Fruit fly (Drosophila melanogaster) whole organism, embryonic: ENCODE data around the gene Nf-YC.

Experiments used
- Awh ChIP-seq: fragments of 200-800 bp; sonication (Bioruptor generic); IDR thresholded peaks from 2 replicates; pipeline ENCODE4, ENCODE4 v1.3.6; 2022; ENCODE audit warnings: missing biosample characterization, missing genetic modification characterization
- CG11504 ChIP-seq: fragments of 200-800 bp; sonication (Bioruptor generic); optimal IDR thresholded peaks from 3 replicates; lab custom pipeline; 2019; ENCODE audit warnings: missing biosample characterization, mild to moderate bottlenecking, missing genetic modification characterization, moderate library complexity
- CG14050 ChIP-seq: fragments of 200-800 bp; sonication (Bioruptor generic); IDR thresholded peaks from 3 replicates; pipeline ENCODE4 v1.3.6; 2022; ENCODE audit warnings: missing biosample characterization, missing genetic modification characterization
- CG16813 ChIP-seq: fragments of 200-800 bp; sonication (Bioruptor generic); IDR thresholded peaks from 3 replicates; pipeline ENCODE4 v1.3.6; 2022; ENCODE audit warnings: missing biosample characterization, missing genetic modification characterization; ENCODE audit not compliant: partially characterized antibody
- CG17802 ChIP-seq: fragments of 200-800 bp; sonication (Bioruptor generic); optimal IDR thresholded peaks from 2 replicates; lab custom pipeline; 2018; ENCODE audit warnings: missing biosample characterization, mild to moderate bottlenecking, missing genetic modification characterization, moderate library complexity
- CG2202 ChIP-seq: fragments of 200-800 bp; sonication (Bioruptor generic); optimal IDR thresholded peaks from 2 replicates; lab custom pipeline; 2018; ENCODE audit warnings: missing biosample characterization, mild to moderate bottlenecking, missing genetic modification characterization
- CG2875 ChIP-seq: fragments of 200-800 bp; sonication (Bioruptor generic); optimal IDR thresholded peaks from 2 replicates; lab custom pipeline; 2017; ENCODE audit warnings: missing biosample characterization, mild to moderate bottlenecking, missing genetic modification characterization, missing genetic modification reagents
- CG2889 ChIP-seq: fragments of 200-800 bp; sonication (Bioruptor generic); IDR thresholded peaks from 3 replicates; pipeline ENCODE4 v1.3.6; 2022; ENCODE audit warnings: missing biosample characterization, missing genetic modification characterization
- CG30403 ChIP-seq: fragments of 200-800 bp; sonication (Bioruptor generic); optimal IDR thresholded peaks from 3 replicates; lab custom pipeline; 2016; ENCODE audit warnings: missing biosample characterization, missing genetic modification characterization
- CG32532 ChIP-seq: fragments of 200-800 bp; sonication (Bioruptor generic); IDR thresholded peaks from 2 replicates; pipeline ENCODE4 v1.3.6; 2022; ENCODE audit warnings: missing biosample characterization, missing genetic modification characterization
- CG33557 ChIP-seq: fragments of 200-800 bp; sonication (Bioruptor generic); optimal IDR thresholded peaks from 2 replicates; lab custom pipeline; 2019; ENCODE audit warnings: missing biosample characterization, mild to moderate bottlenecking, missing genetic modification characterization, moderate library complexity
- CG42726 ChIP-seq: fragments of 200-800 bp; sonication (Bioruptor generic); IDR thresholded peaks from 2 replicates; pipeline ENCODE4 v1.3.6; 2022; ENCODE audit warnings: missing biosample characterization, missing genetic modification characterization; ENCODE audit not compliant: partially characterized antibody
- CG4730 ChIP-seq: fragments of 200-800 bp; sonication (Bioruptor generic); IDR thresholded peaks from 2 replicates; pipeline ENCODE4 v1.3.6; 2022; ENCODE audit warnings: missing biosample characterization, missing genetic modification characterization
- CG5180 ChIP-seq: fragments of 200-800 bp; sonication (Bioruptor generic); optimal IDR thresholded peaks from 3 replicates; lab custom pipeline; 2017; ENCODE audit warnings: missing biosample characterization, missing genetic modification characterization, mild to moderate bottlenecking, moderate library complexity, missing genetic modification reagents
- CG6683 ChIP-seq: fragments of 200-800 bp; sonication (Bioruptor generic); optimal IDR thresholded peaks from 2 replicates; lab custom pipeline; 2017; ENCODE audit warnings: missing biosample characterization, mild to moderate bottlenecking, missing genetic modification characterization, missing genetic modification reagents
- CG7357 ChIP-seq: fragments of 200-800 bp; sonication (Bioruptor generic); IDR thresholded peaks from 3 replicates; pipeline ENCODE4 v1.3.6; 2022; ENCODE audit warnings: missing biosample characterization, missing genetic modification characterization
- CG7786 ChIP-seq: fragments of 200-800 bp; sonication (Bioruptor generic); optimal IDR thresholded peaks from 2 replicates; lab custom pipeline; 2016; ENCODE audit warnings: missing biosample characterization, missing genetic modification characterization
- CG8089 ChIP-seq: fragments of 200-800 bp; sonication (Bioruptor generic); optimal IDR thresholded peaks from 3 replicates; lab custom pipeline; 2016; ENCODE audit warnings: missing biosample characterization, missing genetic modification characterization
- CTCF ChIP-seq: fragments of 200-800 bp; sonication (Bioruptor generic); optimal IDR thresholded peaks from 2 replicates; lab custom pipeline; 2017; ENCODE audit warnings: missing biosample characterization, mild to moderate bottlenecking, missing genetic modification characterization, moderate library complexity
- D19A ChIP-seq: fragments of 200-800 bp; optimal IDR thresholded peaks from 3 replicates; lab custom pipeline; 2019; ENCODE audit warnings: missing biosample characterization, mild to moderate bottlenecking, missing genetic modification characterization, moderate library complexity
- Deaf1 ChIP-seq: fragments of 200-800 bp; optimal IDR thresholded peaks from 3 replicates; lab custom pipeline; 2019; ENCODE audit warnings: missing biosample characterization, mild to moderate bottlenecking, missing genetic modification characterization, moderate library complexity
- Gug ChIP-seq: fragments of 200-800 bp; sonication (Bioruptor generic); IDR thresholded peaks from 4 replicates; pipeline ENCODE4 v1.3.6; 2022; ENCODE audit warnings: missing biosample characterization, missing genetic modification characterization
- HLHmδ ChIP-seq: fragments of 200-800 bp; sonication (Bioruptor generic); optimal IDR thresholded peaks from 2 replicates; lab custom pipeline; 2018; ENCODE audit warnings: missing biosample characterization, mild to moderate bottlenecking, missing genetic modification characterization, moderate library complexity
- HmgD ChIP-seq: fragments of 200-800 bp; sonication (Bioruptor generic); optimal IDR thresholded peaks from 3 replicates; lab custom pipeline; 2016; ENCODE audit warnings: missing biosample characterization, missing genetic modification characterization
- Mad ChIP-seq: fragments of 200-800 bp; sonication (Bioruptor generic); optimal IDR thresholded peaks from 2 replicates; lab custom pipeline; 2016; ENCODE audit warnings: missing biosample characterization, missing genetic modification characterization
- Meics ChIP-seq: fragments of 200-800 bp; sonication (Bioruptor generic); optimal IDR thresholded peaks from 2 replicates; lab custom pipeline; 2017; ENCODE audit warnings: missing biosample characterization, mild to moderate bottlenecking, missing genetic modification characterization
- Oaz ChIP-seq: fragments of 200-800 bp; sonication (Bioruptor generic); IDR thresholded peaks from 2 replicates; pipeline ENCODE4 v1.3.6; 2022; ENCODE audit warnings: missing biosample characterization, missing genetic modification characterization
- Optix ChIP-seq: fragments of 200-800 bp; sonication (Bioruptor generic); IDR thresholded peaks from 3 replicates; pipeline ENCODE4 v1.3.6; 2022; ENCODE audit warnings: missing biosample characterization, missing genetic modification characterization
- Pdp1 ChIP-seq, 2 experiments: fragments of 200-800 bp; sonication (Bioruptor generic); optimal IDR thresholded peaks; 3 replicates each; lab custom pipeline; 2016; ENCODE audit warnings: missing biosample characterization in 2 of 2, missing genetic modification characterization in 2 of 2, mild to moderate bottlenecking in 1 of 2, moderate library complexity in 1 of 2
- Sin3A ChIP-seq: fragments of >200 bp; optimal IDR thresholded peaks from 2 replicates; lab custom pipeline; 2018
- Spps ChIP-seq: fragments of 200-800 bp; sonication (Bioruptor generic); optimal IDR thresholded peaks from 2 replicates; lab custom pipeline; 2018; ENCODE audit warnings: missing biosample characterization, mild to moderate bottlenecking, missing genetic modification characterization
- Sry-β ChIP-seq: fragments of 200-800 bp; sonication (Bioruptor generic); optimal IDR thresholded peaks from 2 replicates; lab custom pipeline; 2018; ENCODE audit warnings: missing biosample characterization, mild to moderate bottlenecking, missing genetic modification characterization, moderate library complexity
- Xrp1 ChIP-seq: fragments of 200-800 bp; sonication (Bioruptor generic); IDR thresholded peaks from 2 replicates; pipeline ENCODE4 v1.3.6; 2022; ENCODE audit warnings: missing biosample characterization, missing genetic modification characterization
- ac ChIP-seq: fragments of 200-800 bp; sonication (Bioruptor generic); optimal IDR thresholded peaks from 3 replicates; lab custom pipeline; 2017; ENCODE audit warnings: missing biosample characterization, mild to moderate bottlenecking, missing genetic modification characterization
- bowl ChIP-seq: fragments of 200-800 bp; sonication (Bioruptor generic); IDR thresholded peaks from 2 replicates; pipeline ENCODE4 v1.3.6; 2022; ENCODE audit warnings: missing biosample characterization, missing genetic modification characterization
- cad ChIP-seq: fragments of >200 bp; optimal IDR thresholded peaks from 2 replicates; lab custom pipeline; 2017; ENCODE audit warnings: missing biosample characterization, missing genetic modification characterization
- chif ChIP-seq, 2 experiments: fragments of 200-800 bp; sonication (Bioruptor generic); optimal IDR thresholded peaks; 3 replicates each; lab custom pipeline; 2016; ENCODE audit warnings: missing biosample characterization in 2 of 2, missing genetic modification characterization in 2 of 2
- dan ChIP-seq: fragments of 200-800 bp; sonication (Bioruptor generic); IDR thresholded peaks from 2 replicates; pipeline ENCODE4 v1.3.6; 2022; ENCODE audit warnings: missing biosample characterization, missing genetic modification characterization
- dimm ChIP-seq: fragments of 200-800 bp; sonication (Bioruptor generic); IDR thresholded peaks from 2 replicates; pipeline ENCODE4 v1.3.6; 2022; ENCODE audit warnings: missing biosample characterization, missing genetic modification characterization
- disco-r ChIP-seq: fragments of 200-800 bp; sonication (Bioruptor generic); optimal IDR thresholded peaks from 2 replicates; lab custom pipeline; 2016; ENCODE audit warnings: missing biosample characterization, missing genetic modification characterization
- esg ChIP-seq: fragments of 200-800 bp; sonication (Bioruptor generic); conservative IDR thresholded peaks from 2 replicates; pipeline ENCODE4 v1.3.6; 2022; ENCODE audit warnings: missing biosample characterization, missing genetic modification characterization
- gro ChIP-seq: fragments of 200-800 bp; sonication (Bioruptor generic); optimal IDR thresholded peaks from 2 replicates; lab custom pipeline; 2016; ENCODE audit warnings: missing biosample characterization, missing genetic modification characterization
- gsb-n ChIP-seq: fragments of 200-800 bp; sonication (Bioruptor generic); optimal IDR thresholded peaks from 3 replicates; lab custom pipeline; 2018; ENCODE audit warnings: missing biosample characterization, mild to moderate bottlenecking, missing genetic modification characterization
- inv ChIP-seq: fragments of 200-800 bp; sonication (Bioruptor generic); IDR thresholded peaks from 2 replicates; pipeline ENCODE4 v1.3.6; 2022; ENCODE audit warnings: missing biosample characterization, missing genetic modification characterization; ENCODE audit not compliant: partially characterized antibody
- knrl ChIP-seq: fragments of 200-800 bp; sonication (Bioruptor generic); IDR thresholded peaks from 3 replicates; pipeline ENCODE4 v1.3.6; 2022; ENCODE audit warnings: missing biosample characterization, missing genetic modification characterization; ENCODE audit not compliant: partially characterized antibody
- lmd ChIP-seq: fragments of 200-800 bp; sonication (Bioruptor generic); IDR thresholded peaks from 2 replicates; pipeline ENCODE4 v1.3.6; 2022; ENCODE audit warnings: missing biosample characterization, missing genetic modification characterization
- mirr ChIP-seq: fragments of 200-800 bp; sonication (Bioruptor generic); optimal IDR thresholded peaks from 3 replicates; lab custom pipeline; 2018; ENCODE audit warnings: missing biosample characterization, mild to moderate bottlenecking, missing genetic modification characterization
- pzg ChIP-seq: fragments of 200-800 bp; sonication (Bioruptor generic); optimal IDR thresholded peaks from 3 replicates; lab custom pipeline; 2018; ENCODE audit warnings: missing biosample characterization, mild to moderate bottlenecking, missing genetic modification characterization, moderate library complexity
- row ChIP-seq: fragments of 200-800 bp; sonication (Bioruptor generic); IDR thresholded peaks from 3 replicates; pipeline ENCODE4 v1.3.6; 2022; ENCODE audit warnings: missing biosample characterization, missing genetic modification characterization
- salm ChIP-seq: fragments of 200-800 bp; sonication (Bioruptor generic); optimal IDR thresholded peaks from 2 replicates; lab custom pipeline; 2018; ENCODE audit warnings: missing biosample characterization, mild to moderate bottlenecking, missing genetic modification characterization
- sens ChIP-seq: fragments of 200-800 bp; sonication (Bioruptor generic); peaks from one replicate; lab custom pipeline; 2016; ENCODE audit warnings: missing biosample characterization, missing genetic modification characterization
- seq ChIP-seq: fragments of 200-800 bp; sonication (Bioruptor generic); IDR thresholded peaks from 2 replicates; pipeline ENCODE4 v1.3.6; 2022; ENCODE audit warnings: missing biosample characterization, missing genetic modification characterization
- zfh2 ChIP-seq: fragments of 200-800 bp; sonication (Bioruptor generic); optimal IDR thresholded peaks from 2 replicates; lab custom pipeline; 2016; ENCODE audit warnings: missing biosample characterization, missing genetic modification characterization

Nf-YC gene

DNA sequence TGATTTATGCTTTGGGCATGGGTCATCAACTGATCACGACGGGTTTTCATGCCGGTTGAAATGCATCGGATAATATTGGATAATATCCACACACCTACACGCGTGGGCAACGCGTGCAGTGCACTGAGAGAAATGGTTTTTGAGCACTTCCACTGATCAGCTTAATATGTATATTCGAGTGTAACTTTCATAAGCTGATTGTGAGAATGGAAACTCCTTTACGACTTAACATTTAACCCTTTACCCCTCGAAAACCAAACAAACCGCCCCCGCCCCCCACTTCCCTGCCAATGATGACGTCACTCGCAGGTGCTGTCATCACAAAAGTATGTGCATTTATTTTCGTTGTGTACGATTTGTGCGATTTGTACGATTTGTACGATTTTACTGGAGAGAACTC, 25.9 kb downstream of the Nf-YC start (continued):
- TF ChIP-seq inv (no peak), CG33557 (GFP tag; lab: Kevin White, UChicago) (no peak), ac (GFP tag; lab: Kevin White, UChicago) (no peak), Sin3A (no peak), CG30403 (GFP tag; lab: Kevin White, UChicago) (no peak), CG32532 (GFP tag; lab: Robert Waterston, UW) (peak; percentile 23; the same call in 1 of the 2 replicates), CG4730 (GFP tag; lab: Robert Waterston, UW) (no peak), HLHmδ (GFP tag; lab: Kevin White, UChicago) (no peak), cad (GFP tag; lab: Kevin White, UChicago) (no peak), CG14050 (GFP tag; lab: Robert Waterston, UW) (peak; percentile 38; the same call in 2 of the 3 replicates), Sry-β (GFP tag; lab: Kevin White, UChicago) (no peak), lmd (GFP tag; lab: Robert Waterston, UW) (peak; percentile 54), CG11504 (tag; lab: Kevin White, UChicago) (peak; percentile 42), sens (GFP tag; lab: Kevin White, UChicago) (no peak), CG2875 (GFP tag; lab: Kevin White, UChicago) (no peak), Optix (0 out of 3 replicates have a peak, but pooled peaks have one; percentile 36), dan (GFP tag; lab: Robert Waterston, UW) (no peak), CG2202 (tag; lab: Kevin White, UChicago) (no peak), mirr (GFP tag; lab: Kevin White, UChicago) (no peak), pzg (GFP tag; lab: Kevin White, UChicago) (no peak), disco-r (GFP tag; lab: Kevin White, UChicago) (no peak), knrl (no peak), Pdp1 (GFP tag; optimal IDR thresholded peaks at IDR 0.05; lab: Kevin White, UChicago) (no peak), CG16813 (no peak), zfh2 (no peak), HmgD (GFP tag; lab: Kevin White, UChicago) (no peak), CG6683 (GFP tag; lab: Kevin White, UChicago) (no peak), D19A (no peak), Deaf1 (tag; lab: Kevin White, UChicago) (no peak), CG17802 (tag; lab: Kevin White, UChicago) (no peak), gsb-n (no peak), row (GFP tag; lab: Robert Waterston, UW) (peak; percentile 35; the same call in 1 of the 3 replicates), Meics (GFP tag; lab: Kevin White, UChicago) (no peak), gro (no peak), CG8089 (no peak), CG5180 (no peak), CG42726 (GFP tag; lab: Robert Waterston, UW) (no peak), chif (GFP tag; optimal IDR thresholded peaks at IDR 0.05; lab: Kevin White, UChicago) (no peak), Oaz (GFP tag; lab: Robert Waterston, UW) (no peak), Spps (no peak), CTCF (GFP tag; lab: Kevin White, UChicago) (no peak), Awh (peak; percentile 50; the same call in 1 of the 2 replicates), Mad (GFP tag; lab: Kevin White, UChicago) (no peak), CG2889 (GFP tag; lab: Robert Waterston, UW) (no peak), salm (tag; lab: Kevin White, UChicago) (no peak), seq (GFP tag; lab: Robert Waterston, UW) (peak; percentile 21; the same call in 1 of the 2 replicates), bowl (GFP tag; lab: Robert Waterston, UW) (no peak), esg (GFP tag; lab: Robert Waterston, UW) (0 out of 2 replicates have a peak, but pooled peaks have one; percentile 21), CG7786 (no peak), Gug (GFP tag; lab: Robert Waterston, UW) (no peak), Xrp1 (GFP tag; lab: Robert Waterston, UW) (0 out of 2 replicates have a peak, but pooled peaks have one; percentile 45), dimm (no peak), CG7357 (GFP tag; lab: Robert Waterston, UW) (no peak)
